Fruit fly (Drosophila melanogaster) whole organism, prepupa: ENCODE data around the gene Bub1.
A peak's percentile ranks its signal among the peaks of the same experiment; 100 is the strongest.

Experiments used
- Blimp-1 ChIP-seq: fragments of 200-800 bp; sonication (Bioruptor generic); optimal IDR thresholded peaks from 3 replicates; lab custom pipeline; 2017; ENCODE audit warnings: missing biosample characterization, missing genetic modification characterization, mild to moderate bottlenecking, moderate library complexity, missing genetic modification reagents
- CG10631 ChIP-seq: fragments of 200-800 bp; sonication (Bioruptor generic); optimal IDR thresholded peaks from 2 replicates; lab custom pipeline; 2016; ENCODE audit warnings: missing biosample characterization, missing genetic modification characterization
- CG11294 ChIP-seq: fragments of 200-800 bp; sonication (Bioruptor generic); IDR thresholded peaks from 2 replicates; pipeline ENCODE4 v1.3.6; 2022; ENCODE audit warnings: missing biosample characterization, missing genetic modification characterization
- CG16779 ChIP-seq: fragments of 200-800 bp; sonication (Bioruptor generic); optimal IDR thresholded peaks from 3 replicates; lab custom pipeline; 2017; ENCODE audit warnings: missing biosample characterization, mild to moderate bottlenecking, missing genetic modification characterization
- CG8632 ChIP-seq: fragments of 200-800 bp; sonication (Bioruptor generic); optimal IDR thresholded peaks from 3 replicates; lab custom pipeline; 2016; ENCODE audit warnings: missing biosample characterization, missing genetic modification characterization
- Eip78C ChIP-seq: fragments of 200-800 bp; sonication (Bioruptor generic); peaks from one replicate; lab custom pipeline; 2016; ENCODE audit warnings: missing biosample characterization, missing genetic modification characterization
- Gug ChIP-seq: fragments of 200-800 bp; sonication (Bioruptor generic); IDR thresholded peaks from 2 replicates; pipeline ENCODE4 v1.3.6; 2022; ENCODE audit warnings: missing biosample characterization, missing genetic modification characterization
- Met ChIP-seq: fragments of 200-800 bp; sonication (Bioruptor generic); optimal IDR thresholded peaks from 3 replicates; lab custom pipeline; 2016; ENCODE audit warnings: missing biosample characterization, missing genetic modification characterization
- cyc ChIP-seq: fragments of 200-800 bp; sonication (Bioruptor generic); optimal IDR thresholded peaks from 3 replicates; lab custom pipeline; 2016; ENCODE audit warnings: missing biosample characterization, missing genetic modification characterization
- eg ChIP-seq: fragments of 200-800 bp; sonication (Bioruptor generic); IDR thresholded peaks from 3 replicates; pipeline ENCODE4 v1.3.6; 2022; ENCODE audit warnings: missing biosample characterization, missing genetic modification characterization
- esn ChIP-seq: fragments of 200-800 bp; sonication (Bioruptor generic); optimal IDR thresholded peaks from 2 replicates; lab custom pipeline; 2016; ENCODE audit warnings: missing biosample characterization, mild to moderate bottlenecking, missing genetic modification characterization, moderate library complexity
- fkh ChIP-seq: fragments of 200-800 bp; sonication (Bioruptor generic); optimal IDR thresholded peaks from 3 replicates; lab custom pipeline; 2017; ENCODE audit warnings: missing biosample characterization, mild to moderate bottlenecking, missing genetic modification characterization, moderate library complexity
- salr ChIP-seq, 2 experiments: fragments of 200-800 bp; sonication (Bioruptor generic); optimal IDR thresholded peaks; 3 replicates each; lab custom pipeline; 2016 to 2018; ENCODE audit warnings: missing biosample characterization in 2 of 2, missing genetic modification characterization in 2 of 2, mild to moderate bottlenecking in 1 of 2
- topi ChIP-seq: fragments of 200-800 bp; sonication (Bioruptor generic); optimal IDR thresholded peaks from 3 replicates; lab custom pipeline; 2016; ENCODE audit warnings: missing biosample characterization, missing genetic modification characterization

- no peak for TF ChIP-seq salr (GFP tag; optimal IDR thresholded peaks at IDR 0.05; lab: Kevin White, UChicago)
- no peak for TF ChIP-seq Gug (GFP tag; lab: Robert Waterston, UW)
- no peak for TF ChIP-seq CG10631
- no peak for TF ChIP-seq cyc (GFP tag; lab: Kevin White, UChicago)
- TF ChIP-seq eg, result no peak
- TF ChIP-seq fkh (GFP tag; lab: Kevin White, UChicago), result no peak
- peak; percentile 9 for TF ChIP-seq Eip78C (GFP tag; lab: Kevin White, UChicago)
- TF ChIP-seq CG16779 (tag; lab: Kevin White, UChicago), result no peak
- peak; percentile 11 for TF ChIP-seq Met
- TF ChIP-seq Blimp-1, result no peak
- no peak for TF ChIP-seq CG8632 (GFP tag; lab: Kevin White, UChicago)
- no peak for TF ChIP-seq topi (GFP tag; lab: Kevin White, UChicago)
- TF ChIP-seq CG11294 (GFP tag; lab: Robert Waterston, UW), result no peak
- TF ChIP-seq esn, result peak; percentile 23
Observed at dm6 chr2L:5247384-5247783, 31.3 kb upstream of the Bub1 start.
